Fruit fly (Drosophila melanogaster): ENCODE data around the gene dsx-c73A.

DNA sequence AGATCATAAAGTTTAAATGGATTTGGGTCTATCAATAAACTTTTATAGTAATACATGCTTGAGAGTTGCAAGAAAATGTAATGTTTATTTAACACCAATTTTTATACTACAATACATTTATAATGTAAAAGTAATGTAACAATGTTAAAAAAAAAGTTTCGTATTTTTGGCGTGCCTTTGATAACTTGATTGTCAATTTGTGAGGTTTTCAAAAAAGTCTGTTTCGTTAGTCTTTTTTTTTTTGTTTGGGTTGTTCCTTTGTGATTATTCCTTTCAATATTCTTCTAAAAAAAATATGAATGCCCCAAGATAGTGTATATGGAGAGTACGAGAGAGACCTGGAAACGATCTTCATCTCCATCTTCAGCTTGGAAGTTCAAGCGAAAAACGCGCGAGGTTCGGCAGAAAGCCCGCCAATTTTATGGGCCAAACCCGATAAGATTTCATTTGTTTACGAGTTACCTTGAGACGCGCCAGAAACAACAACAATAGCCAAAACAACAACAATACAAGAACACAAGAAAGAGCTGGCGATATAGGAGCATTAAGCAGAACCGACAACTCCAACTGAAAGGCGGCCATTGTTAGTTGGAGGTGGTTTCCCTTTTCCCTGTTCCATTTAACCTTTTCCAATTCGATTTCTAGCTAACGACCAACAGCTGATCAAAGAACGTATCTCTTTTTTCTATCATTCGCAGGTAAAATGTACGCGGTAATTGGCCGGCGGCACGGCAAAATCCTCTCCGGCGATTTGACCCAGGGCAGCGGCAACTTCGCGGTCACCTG, 33.2 kb upstream of the dsx-c73A start:
- no peak for TF ChIP-seq h (optimal IDR thresholded peaks at IDR 0.05)
- TF ChIP-seq ttk (optimal IDR thresholded peaks at IDR 0.05), result no peak
- TF ChIP-seq Myc (optimal IDR thresholded peaks at IDR 0.05), result no peak
- TF ChIP-seq Sin3A (optimal IDR thresholded peaks at IDR 0.05), result no peak
- no peak for TF ChIP-seq psq (optimal IDR thresholded peaks at IDR 0.05)
- TF ChIP-seq insv (optimal IDR thresholded peaks at IDR 0.05), result no peak
